Fruit fly (Drosophila melanogaster) whole organism, embryonic: ENCODE results near the gene Fie.

Source experiments
- Abd-B ChIP-seq: fragments of 200-800 bp; sonication (Bioruptor generic); optimal IDR thresholded peaks from 2 replicates; lab custom pipeline; 2018; ENCODE audit warnings: missing biosample characterization, mild to moderate bottlenecking, missing genetic modification characterization, moderate library complexity
- Lhr ChIP-seq: fragments of 200-800 bp; sonication (Bioruptor generic); optimal IDR thresholded peaks from 3 replicates; lab custom pipeline; 2017; ENCODE audit warnings: mild to moderate bottlenecking, missing biosample characterization, missing genetic modification reagents, missing genetic modification characterization
- Ssrp ChIP-seq: fragments of 200-800 bp; sonication (Bioruptor generic); optimal IDR thresholded peaks from 2 replicates; lab custom pipeline; 2018; ENCODE audit warnings: missing biosample characterization, mild to moderate bottlenecking, missing genetic modification characterization, moderate library complexity

dm6 chr3L:3863462-3863861 is 28.9 kb upstream of the Fie start:
- TF ChIP-seq Lhr (GFP tag; lab: Kevin White, UChicago) (no peak), Ssrp (tag; lab: Kevin White, UChicago) (no peak), Abd-B (GFP tag; lab: Kevin White, UChicago) (no peak)
